Worm (Caenorhabditis elegans): Measurements from ENCODE around the gene Y54F10BM.22.

ce11 chrIII:2283341-2283847, 2.7 kb downstream of the Y54F10BM.22 start:
- TF ChIP-seq nhr-12 (tag; optimal IDR thresholded peaks at IDR 0.05) (no peak), unc-86 (tag; optimal IDR thresholded peaks at IDR 0.05) (no peak), lsy-2 (tag; optimal IDR thresholded peaks at IDR 0.05) (no peak), ceh-90 (tag; optimal IDR thresholded peaks at IDR 0.05) (no peak)
